Worm (Caenorhabditis elegans): ENCODE measurements around the gene F47D2.11.

ce11 chrV:4256474-4256873, 39.3 kb downstream of the F47D2.11 start, which contains the start of gene srt-14:
- TF ChIP-seq flt-1 (GFP tag; IDR thresholded peaks at IDR 0.05) (no peak), ama-1 (optimal IDR thresholded peaks at IDR 0.05) (no peak), ceh-13 (GFP tag; optimal IDR thresholded peaks at IDR 0.05) (no peak), tbx-11 (GFP tag; IDR thresholded peaks at IDR 0.05) (no peak), pes-1 (GFP tag; IDR thresholded peaks at IDR 0.05) (no peak), sea-1 (GFP tag; conservative IDR thresholded peaks at IDR 0.05) (no peak), tbx-37 (GFP tag; conservative IDR thresholded peaks at IDR 0.05) (no peak), ceh-36 (tag; optimal IDR thresholded peaks at IDR 0.05) (no peak), hmg-4 (GFP tag; optimal IDR thresholded peaks at IDR 0.05) (no peak), scrt-1 (GFP tag; IDR thresholded peaks at IDR 0.05) (no peak), F13C5.2 (tag; optimal IDR thresholded peaks at IDR 0.05) (no peak), hnd-1 (tag; optimal IDR thresholded peaks at IDR 0.05) (no peak), B0310.2 (tag; optimal IDR thresholded peaks at IDR 0.05) (no peak), ets-7 (tag; optimal IDR thresholded peaks at IDR 0.05) (no peak)
